Worm (Caenorhabditis elegans): ENCODE measurements around the gene Y38H6A.1.
"Not testable (repeated sequence)": the region's sequence is repeated elsewhere in the genome, so short reads cannot be mapped to it uniquely, and the experiment has no call there.

DNA sequence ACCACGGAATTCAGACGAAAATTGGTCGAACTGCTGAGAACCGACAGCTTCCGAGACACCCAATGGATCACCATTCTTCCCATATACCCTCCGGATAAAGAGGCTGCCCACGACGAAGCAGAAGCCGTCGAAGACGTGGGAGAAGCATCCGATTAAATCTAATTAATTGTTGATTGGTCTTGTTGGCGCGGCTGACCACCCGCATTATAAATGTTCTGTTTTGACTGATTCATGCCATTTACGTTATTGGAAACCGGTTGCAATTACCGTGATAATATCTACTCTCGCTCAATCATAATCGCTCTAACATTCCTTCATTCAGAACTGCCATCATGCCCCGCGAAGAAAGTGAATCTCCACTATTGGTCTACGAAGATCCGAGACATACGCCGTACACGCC lies 22.2 kb upstream of the Y38H6A.1 start, which contains the start of gene ZC15.3:
- not testable (repeated sequence) for TF ChIP-seq nhr-77 (tag; optimal IDR thresholded peaks at IDR 0.05); nhr-28 (tag; optimal IDR thresholded peaks at IDR 0.05); rnt-1 (tag; optimal IDR thresholded peaks at IDR 0.05); nhr-11 (tag; optimal IDR thresholded peaks at IDR 0.05); fkh-10 (GFP tag; optimal IDR thresholded peaks at IDR 0.05); aha-1 (tag; optimal IDR thresholded peaks at IDR 0.05); elt-3 (tag; optimal IDR thresholded peaks at IDR 0.05); tlp-1 (tag; optimal IDR thresholded peaks at IDR 0.05); nhr-90 (tag; optimal IDR thresholded peaks at IDR 0.05; ENCODE audit: poor library complexity); fkh-8 (tag; optimal IDR thresholded peaks at IDR 0.05); nhr-237 (tag; optimal IDR thresholded peaks at IDR 0.05); ama-1 (optimal IDR thresholded peaks at IDR 0.05); lsy-2 (tag; optimal IDR thresholded peaks at IDR 0.05); snpc-4 (tag; optimal IDR thresholded peaks at IDR 0.05)

Measured in whole organism, L1 larva.